Fruit fly (Drosophila melanogaster) whole organism, embryonic: ENCODE measurements around the gene CG17036.

Experiments used
- Asciz ChIP-seq: fragments of 200-800 bp; sonication (Bioruptor generic); optimal IDR thresholded peaks from 2 replicates; lab custom pipeline; 2017; ENCODE audit warnings: missing biosample characterization, mild to moderate bottlenecking, missing genetic modification characterization, missing genetic modification reagents
- Atf-2 ChIP-seq: fragments of 200-800 bp; sonication (Bioruptor generic); optimal IDR thresholded peaks from 2 replicates; lab custom pipeline; 2016; ENCODE audit warnings: missing biosample characterization, missing genetic modification characterization
- BEAF-32 ChIP-seq: fragments of 200-800 bp; sonication (Bioruptor generic); optimal IDR thresholded peaks from 3 replicates; lab custom pipeline; 2017; ENCODE audit warnings: missing biosample characterization, missing genetic modification characterization, mild to moderate bottlenecking, moderate library complexity, missing genetic modification reagents
- CG10209 ChIP-seq: fragments of 200-800 bp; sonication (Bioruptor generic); optimal IDR thresholded peaks from 3 replicates; lab custom pipeline; 2017; ENCODE audit warnings: missing biosample characterization, mild to moderate bottlenecking, missing genetic modification characterization, missing genetic modification reagents
- CG10267 ChIP-seq: fragments of 200-800 bp; sonication (Bioruptor generic); optimal IDR thresholded peaks from 2 replicates; lab custom pipeline; 2018; ENCODE audit warnings: missing biosample characterization, mild to moderate bottlenecking, missing genetic modification characterization, moderate library complexity
- CG11247 ChIP-seq: fragments of 200-800 bp; sonication (Bioruptor generic); IDR thresholded peaks from 2 replicates; pipeline ENCODE4 v1.3.6; 2022; ENCODE audit warnings: missing biosample characterization, missing genetic modification characterization
- CG12769 ChIP-seq: fragments of 200-800 bp; sonication (Bioruptor generic); optimal IDR thresholded peaks from 2 replicates; lab custom pipeline; 2019; ENCODE audit warnings: missing biosample characterization, mild to moderate bottlenecking, missing genetic modification characterization, moderate library complexity
- CG13775 ChIP-seq: fragments of 200-800 bp; sonication (Bioruptor generic); optimal IDR thresholded peaks from 3 replicates; lab custom pipeline; 2017; ENCODE audit warnings: missing biosample characterization, mild to moderate bottlenecking, missing genetic modification characterization
- CG15601 ChIP-seq: fragments of 200-800 bp; sonication (Bioruptor generic); optimal IDR thresholded peaks from 3 replicates; lab custom pipeline; 2019; ENCODE audit warnings: missing biosample characterization, mild to moderate bottlenecking, missing genetic modification characterization, moderate library complexity
- CG16813 ChIP-seq: fragments of 200-800 bp; sonication (Bioruptor generic); IDR thresholded peaks from 3 replicates; pipeline ENCODE4 v1.3.6; 2022; ENCODE audit warnings: missing biosample characterization, missing genetic modification characterization; ENCODE audit not compliant: partially characterized antibody
- CG18476 ChIP-seq: fragments of 200-800 bp; sonication (Bioruptor generic); optimal IDR thresholded peaks from 2 replicates; lab custom pipeline; 2016; ENCODE audit warnings: missing biosample characterization, mild to moderate bottlenecking, missing genetic modification characterization
- CG3281 ChIP-seq: fragments of 200-800 bp; sonication (Bioruptor generic); optimal IDR thresholded peaks from 3 replicates; lab custom pipeline; 2017; ENCODE audit warnings: missing biosample characterization, mild to moderate bottlenecking, missing genetic modification characterization
- CG4617 ChIP-seq: fragments of 200-800 bp; sonication (Bioruptor generic); optimal IDR thresholded peaks from 3 replicates; lab custom pipeline; 2016; ENCODE audit warnings: missing biosample characterization, missing genetic modification characterization, borderline replicate concordance
- CG5953 ChIP-seq: fragments of 200-800 bp; sonication (Bioruptor generic); IDR thresholded peaks from 2 replicates; pipeline ENCODE4 v1.3.6; 2022; ENCODE audit warnings: missing biosample characterization, missing genetic modification characterization
- CG6175 ChIP-seq: fragments of 200-800 bp; sonication (Bioruptor generic); IDR thresholded peaks from 3 replicates; pipeline ENCODE4 v1.3.6; 2022; ENCODE audit warnings: missing biosample characterization, missing genetic modification characterization
- CG6765 ChIP-seq: fragments of 200-800 bp; sonication (Bioruptor generic); optimal IDR thresholded peaks from 3 replicates; lab custom pipeline; 2017; ENCODE audit warnings: missing biosample characterization, mild to moderate bottlenecking, missing genetic modification characterization
- CG8388 ChIP-seq: fragments of 200-800 bp; sonication (Bioruptor generic); optimal IDR thresholded peaks from 2 replicates; lab custom pipeline; 2019; ENCODE audit warnings: missing biosample characterization, mild to moderate bottlenecking, missing genetic modification characterization, moderate library complexity
- CG9215 ChIP-seq: fragments of 200-800 bp; sonication (Bioruptor generic); IDR thresholded peaks from 2 replicates; pipeline ENCODE4 v1.3.6; 2022; ENCODE audit warnings: missing biosample characterization, missing genetic modification characterization
- CG9797 ChIP-seq: fragments of 200-800 bp; sonication (Bioruptor generic); optimal IDR thresholded peaks from 3 replicates; lab custom pipeline; 2018; ENCODE audit warnings: missing biosample characterization, mild to moderate bottlenecking, missing genetic modification characterization
- D19A ChIP-seq: fragments of 200-800 bp; optimal IDR thresholded peaks from 3 replicates; lab custom pipeline; 2019; ENCODE audit warnings: missing biosample characterization, mild to moderate bottlenecking, missing genetic modification characterization, moderate library complexity
- Dll ChIP-seq: fragments of 200-800 bp; sonication (Bioruptor generic); IDR thresholded peaks from 4 replicates; pipeline ENCODE4 v1.3.6; 2022; ENCODE audit warnings: missing biosample characterization, missing genetic modification characterization; ENCODE audit not compliant: partially characterized antibody
- Doc2 ChIP-seq: fragments of 200-800 bp; sonication (Bioruptor generic); IDR thresholded peaks from 2 replicates; pipeline ENCODE4 v1.3.6; 2022; ENCODE audit warnings: missing biosample characterization, missing genetic modification characterization
- E2f2 ChIP-seq: fragments of 200-800 bp; sonication (Bioruptor generic); IDR thresholded peaks from 2 replicates; pipeline ENCODE4 v1.3.6; 2022; ENCODE audit warnings: missing biosample characterization, missing genetic modification characterization
- HmgD ChIP-seq: fragments of 200-800 bp; sonication (Bioruptor generic); optimal IDR thresholded peaks from 3 replicates; lab custom pipeline; 2016; ENCODE audit warnings: missing biosample characterization, missing genetic modification characterization
- NC2β ChIP-seq: fragments of 200-800 bp; sonication (Bioruptor generic); optimal IDR thresholded peaks from 2 replicates; lab custom pipeline; 2016; ENCODE audit warnings: missing biosample characterization, missing genetic modification characterization
- Nf-YA ChIP-seq: fragments of 200-800 bp; sonication (Bioruptor generic); IDR thresholded peaks from 2 replicates; pipeline ENCODE4 v1.3.6; 2022; ENCODE audit warnings: missing biosample characterization, missing genetic modification characterization
- Optix ChIP-seq: fragments of 200-800 bp; sonication (Bioruptor generic); IDR thresholded peaks from 3 replicates; pipeline ENCODE4 v1.3.6; 2022; ENCODE audit warnings: missing biosample characterization, missing genetic modification characterization
- Spps ChIP-seq: fragments of 200-800 bp; sonication (Bioruptor generic); optimal IDR thresholded peaks from 2 replicates; lab custom pipeline; 2018; ENCODE audit warnings: missing biosample characterization, mild to moderate bottlenecking, missing genetic modification characterization
- Stat92E ChIP-seq, 3 experiments: fragments of >200 bp in 2 of 3; fragments of 200-800 bp in 1 of 3; sonication (Bioruptor generic) in 1 of 3; optimal IDR thresholded peaks; 2 replicates each; lab custom pipeline; 2017 to 2019; ENCODE audit warnings: missing biosample characterization in 3 of 3, missing genetic modification characterization in 3 of 3, mild to moderate bottlenecking in 1 of 3, moderate library complexity in 1 of 3
- ap ChIP-seq: fragments of 200-800 bp; sonication (Bioruptor generic); IDR thresholded peaks from 2 replicates; pipeline ENCODE4 v1.3.6; 2022; ENCODE audit warnings: missing biosample characterization, missing genetic modification characterization
- ase ChIP-seq: fragments of 200-800 bp; sonication (Bioruptor generic); IDR thresholded peaks from 3 replicates; pipeline ENCODE4 v1.3.6; 2022; ENCODE audit warnings: missing biosample characterization, missing genetic modification characterization
- ash1 ChIP-seq: fragments of 200-800 bp; sonication (Bioruptor generic); optimal IDR thresholded peaks from 2 replicates; lab custom pipeline; 2018; ENCODE audit warnings: missing biosample characterization, mild to moderate bottlenecking, missing genetic modification characterization
- br ChIP-seq: fragments of >200 bp; optimal IDR thresholded peaks from 2 replicates; lab custom pipeline; 2017
- chn ChIP-seq: fragments of 200-800 bp; sonication (Bioruptor generic); optimal IDR thresholded peaks from 2 replicates; lab custom pipeline; 2016; ENCODE audit warnings: missing biosample characterization, missing genetic modification characterization
- crp ChIP-seq, 2 experiments: fragments of 200-800 bp; sonication (Bioruptor generic); optimal IDR thresholded peaks; 2 replicates in 1 of 2; 3 replicates in 1 of 2; lab custom pipeline; 2017; ENCODE audit warnings: missing biosample characterization in 2 of 2, missing genetic modification characterization in 2 of 2, mild to moderate bottlenecking in 1 of 2, moderate library complexity in 1 of 2
- danr ChIP-seq: fragments of 200-800 bp; sonication (Bioruptor generic); IDR thresholded peaks from 2 replicates; pipeline ENCODE4 v1.3.6; 2022; ENCODE audit warnings: missing biosample characterization, missing genetic modification characterization
- hth ChIP-seq: fragments of >200 bp; optimal IDR thresholded peaks from 2 replicates; lab custom pipeline; 2017; ENCODE audit warnings: inconsistent platforms
- klu ChIP-seq: fragments of 200-800 bp; sonication (Bioruptor generic); IDR thresholded peaks from 2 replicates; pipeline ENCODE4 v1.3.6; 2022; ENCODE audit warnings: missing biosample characterization, missing genetic modification characterization
- knrl ChIP-seq: fragments of 200-800 bp; sonication (Bioruptor generic); IDR thresholded peaks from 3 replicates; pipeline ENCODE4 v1.3.6; 2022; ENCODE audit warnings: missing biosample characterization, missing genetic modification characterization; ENCODE audit not compliant: partially characterized antibody
- lilli ChIP-seq: fragments of 200-800 bp; sonication (Bioruptor generic); optimal IDR thresholded peaks from 3 replicates; lab custom pipeline; 2016; ENCODE audit warnings: missing biosample characterization, missing genetic modification characterization
- peb ChIP-seq: fragments of 200-800 bp; sonication (Bioruptor generic); IDR thresholded peaks from 2 replicates; pipeline ENCODE4 v1.3.6; 2022; ENCODE audit warnings: missing biosample characterization, missing genetic modification characterization
- psq ChIP-seq: fragments of 200-800 bp; sonication (Bioruptor generic); optimal IDR thresholded peaks from 2 replicates; lab custom pipeline; 2017; ENCODE audit warnings: missing biosample characterization, missing genetic modification characterization
- sens ChIP-seq: fragments of 200-800 bp; sonication (Bioruptor generic); peaks from one replicate; lab custom pipeline; 2016; ENCODE audit warnings: missing biosample characterization, missing genetic modification characterization
- trem ChIP-seq: fragments of 200-800 bp; optimal IDR thresholded peaks from 3 replicates; lab custom pipeline; 2019; ENCODE audit warnings: missing biosample characterization, mild to moderate bottlenecking, missing genetic modification characterization, moderate library complexity
- yki ChIP-seq: fragments of >200 bp; optimal IDR thresholded peaks from 3 replicates; lab custom pipeline; 2018
- zfh2 ChIP-seq: fragments of 200-800 bp; sonication (Bioruptor generic); optimal IDR thresholded peaks from 2 replicates; lab custom pipeline; 2016; ENCODE audit warnings: missing biosample characterization, missing genetic modification characterization

Gene CG17036

DNA sequence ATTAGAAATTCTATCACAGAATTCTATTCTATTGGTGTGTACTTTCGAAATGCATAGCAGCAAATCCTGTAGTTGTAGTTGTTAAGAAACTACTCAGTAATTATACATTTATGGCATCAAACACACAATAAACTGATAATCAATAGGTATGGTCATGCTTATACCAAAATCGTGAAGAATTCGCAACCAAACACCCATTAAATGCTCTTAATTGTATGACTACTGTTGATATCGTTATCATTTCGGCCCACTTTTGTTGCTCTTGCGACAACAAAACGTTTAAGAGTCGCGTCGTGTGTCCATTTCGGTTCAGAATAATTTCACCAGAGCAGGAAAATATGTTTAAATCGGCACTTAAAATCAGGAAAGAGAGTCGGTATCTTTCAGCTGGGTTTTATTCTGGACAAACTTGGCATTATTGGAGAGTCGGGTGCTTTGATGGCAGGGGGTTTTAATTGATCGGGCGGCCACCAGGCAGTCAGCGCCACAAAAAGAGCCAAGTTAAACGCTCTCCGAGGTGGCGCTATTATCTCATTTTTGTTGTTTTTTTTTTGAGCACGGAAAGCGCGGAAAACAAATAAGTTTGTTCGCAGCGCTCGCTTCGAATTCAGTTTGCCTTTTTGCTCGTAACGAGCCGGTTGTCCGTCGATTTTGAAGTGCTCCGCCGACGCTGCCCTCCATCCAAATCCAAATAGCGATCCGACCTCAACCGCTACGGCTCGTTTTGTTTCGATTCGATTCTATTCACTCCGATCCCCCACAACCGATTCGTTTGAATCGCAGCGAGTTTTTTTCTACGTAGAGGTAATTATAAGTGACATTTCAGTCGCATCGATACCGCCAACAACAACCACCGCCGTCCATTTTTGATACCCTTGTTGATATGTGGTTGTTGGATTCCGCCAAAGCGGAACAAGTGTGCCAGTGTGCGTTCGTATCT is 18.2 kb upstream of the CG17036 start, which contains the start of gene MRP (continued):
- TF ChIP-seq ase (GFP tag; lab: Robert Waterston, UW), result 0 out of 3 replicates have a peak, but pooled peaks have one; percentile 37
- TF ChIP-seq Nf-YA, result 0 out of 2 replicates have a peak, but pooled peaks have one; percentile 16
- 0 out of 3 replicates have a peak, but pooled peaks have one; percentile 24 for TF ChIP-seq CG16813
- no peak for TF ChIP-seq NC2β (GFP tag; lab: Kevin White, UChicago)
- TF ChIP-seq CG6765, result peak; percentile 34
- no peak for TF ChIP-seq ap (GFP tag; lab: Robert Waterston, UW)
- peak; percentile 44; the same call in 1 of the 2 replicates for TF ChIP-seq CG5953 (GFP tag; lab: Robert Waterston, UW)
- TF ChIP-seq CG10209 (GFP tag; lab: Kevin White, UChicago), result no peak

DNA sequence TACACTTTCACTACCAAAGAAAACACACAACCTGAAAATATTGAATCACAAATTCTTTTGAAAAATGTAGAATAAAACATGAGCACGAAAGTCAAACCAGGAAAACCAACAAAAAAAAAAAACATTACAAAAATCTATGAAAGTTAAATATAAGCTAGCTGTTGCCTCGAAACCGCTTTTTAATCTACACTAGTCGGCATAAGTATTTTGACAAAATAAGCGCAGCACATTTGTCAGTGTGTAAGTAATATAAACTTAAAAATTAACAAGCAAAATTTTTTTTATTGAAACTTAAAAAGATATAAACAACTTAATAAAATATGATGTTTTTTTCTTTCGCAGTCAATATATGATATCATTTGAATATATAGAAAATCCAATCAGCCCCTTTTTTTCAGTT is 12.3 kb upstream of the CG17036 start, which contains the start of gene CG5787:
CG5787 (minus strand) TSS at position 101 of the 400 bp plus-strand sequence.
- TF ChIP-seq psq (GFP tag; lab: Kevin White, UChicago) (no peak), CG8388 (GFP tag; lab: Kevin White, UChicago) (peak; percentile 19), lilli (GFP tag; lab: Kevin White, UChicago) (no peak), sens (GFP tag; lab: Kevin White, UChicago) (peak; percentile 39), Optix (GFP tag; lab: Robert Waterston, UW) (no peak), br (lab: Kevin White, UChicago) (no peak)
- TF ChIP-seq, all 482 proteins: peak for 2

DNA sequence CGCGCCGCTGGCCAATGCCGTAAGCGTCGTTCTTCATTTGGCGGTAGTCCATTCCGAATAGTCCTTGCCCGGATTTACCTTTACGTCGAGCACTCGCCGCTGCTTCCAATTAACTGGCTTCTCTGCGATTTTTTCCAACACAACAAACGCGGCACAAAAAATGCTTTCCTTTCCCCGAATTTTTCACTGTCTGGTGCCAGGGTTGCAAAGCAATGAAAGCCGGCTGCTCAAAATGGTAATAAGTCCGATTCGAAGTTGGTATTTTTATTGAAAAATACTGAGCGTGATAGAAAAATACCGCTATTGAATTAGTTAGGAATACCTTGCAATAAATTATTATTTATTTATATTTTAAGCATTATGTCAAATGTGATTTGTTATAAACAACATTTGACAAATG is 11.7 kb upstream of the CG17036 start:
- no peak for TF ChIP-seq peb (GFP tag; lab: Robert Waterston, UW)
- TF ChIP-seq CG3281 (GFP tag; lab: Kevin White, UChicago), result peak; percentile 82
- TF ChIP-seq CG13775 (GFP tag; lab: Kevin White, UChicago), result no peak
- 0 out of 4 replicates have a peak, but pooled peaks have one; percentile 48 for TF ChIP-seq Dll (GFP tag; lab: Robert Waterston, UW)
- TF ChIP-seq Asciz (GFP tag; lab: Kevin White, UChicago), result no peak
- peak in 1 of 3 experiments; percentile 7 for TF ChIP-seq Stat92E (GFP tag; optimal IDR thresholded peaks at IDR 0.05; lab: Kevin White, UChicago)
- TF ChIP-seq CG9215 (GFP tag; lab: Robert Waterston, UW), result no peak
- peak; percentile 33 for TF ChIP-seq BEAF-32 (GFP tag; lab: Kevin White, UChicago)
- no peak for TF ChIP-seq CG15601
- no peak for TF ChIP-seq Doc2
- peak; percentile 64 for TF ChIP-seq CG10267 (tag; lab: Kevin White, UChicago)
- TF ChIP-seq ash1 (GFP tag; lab: Kevin White, UChicago), result no peak
- TF ChIP-seq crp (GFP tag; optimal IDR thresholded peaks at IDR 0.05; lab: Kevin White, UChicago), result peak in 1 of 2 experiments; percentile 15
- TF ChIP-seq CG4617 (GFP tag; lab: Kevin White, UChicago), result peak; percentile 73
- TF ChIP-seq Spps (tag; lab: Kevin White, UChicago), result no peak
- no peak for TF ChIP-seq klu (GFP tag; lab: Robert Waterston, UW)
- no peak for TF ChIP-seq Atf-2 (GFP tag; lab: Kevin White, UChicago)
- 0 out of 3 replicates have a peak, but pooled peaks have one; percentile 3 for TF ChIP-seq knrl
- TF ChIP-seq chn, result no peak
- TF ChIP-seq CG18476 (GFP tag; lab: Kevin White, UChicago), result no peak
- TF ChIP-seq CG9797 (GFP tag; lab: Kevin White, UChicago), result peak; percentile 79
- TF ChIP-seq trem (tag; lab: Kevin White, UChicago), result peak; percentile 69
- no peak for TF ChIP-seq D19A (tag; lab: Kevin White, UChicago)
- TF ChIP-seq hth (lab: Kevin White, UChicago), result no peak
- no peak for TF ChIP-seq CG11247
- no peak for TF ChIP-seq danr
- no peak for TF ChIP-seq yki
- TF ChIP-seq zfh2 (GFP tag; lab: Kevin White, UChicago), result no peak
- peak; percentile 26; the same call in 1 of the 2 replicates for TF ChIP-seq E2f2
- TF ChIP-seq HmgD (GFP tag; lab: Kevin White, UChicago), result no peak
- no peak for TF ChIP-seq CG12769
- no peak for TF ChIP-seq CG6175 (GFP tag; lab: Robert Waterston, UW)
